Fruit fly (Drosophila melanogaster): ENCODE measurements around the gene Edg84A.
A peak's percentile ranks its signal among the peaks of the same experiment; 100 is the strongest.

The Edg84A gene

DNA sequence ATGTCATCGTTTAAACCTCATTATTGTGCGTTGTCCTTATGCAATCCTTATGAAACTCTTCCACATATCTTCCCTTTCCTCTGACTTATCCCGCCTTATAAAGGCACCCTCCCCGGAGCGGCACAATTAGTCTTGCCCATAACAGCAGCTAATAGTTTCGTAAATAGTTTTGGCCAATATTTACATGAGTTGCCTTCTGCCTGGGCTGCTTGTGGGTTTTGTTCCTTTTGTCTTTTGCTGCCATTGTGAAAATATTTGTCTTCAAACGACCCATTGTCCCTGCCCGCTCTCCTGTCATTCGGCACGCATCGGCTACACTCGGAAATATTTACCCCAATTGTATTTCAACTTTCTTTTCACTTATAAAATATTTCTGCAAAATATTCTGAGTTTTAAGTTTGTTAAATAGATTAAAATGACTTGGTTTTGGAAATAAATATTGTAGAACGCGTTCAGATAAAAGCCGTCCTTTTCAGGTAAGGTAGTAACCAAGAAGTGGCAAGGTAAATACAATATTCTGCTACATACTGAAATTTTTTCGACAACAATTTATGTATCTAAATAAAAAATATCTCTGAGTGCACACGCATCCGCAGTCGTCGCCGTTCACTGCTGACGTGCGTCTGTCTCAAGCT is 39.4 kb downstream of the Edg84A start (continued):
- peak; percentile 34 for TF ChIP-seq CG8359 (GFP tag; optimal IDR thresholded peaks at IDR 0.05; ENCODE audit: borderline replicate concordance)
- TF ChIP-seq Dek (tag; optimal IDR thresholded peaks at IDR 0.05) = no peak
- 0 out of 2 replicates have a peak, but pooled peaks have one; percentile 22 for TF ChIP-seq CG17328 (GFP tag; IDR thresholded peaks at IDR 0.05)
- TF ChIP-seq CG34376 (GFP tag; optimal IDR thresholded peaks at IDR 0.05) = no peak
- TF ChIP-seq HLH54F (GFP tag; optimal IDR thresholded peaks at IDR 0.05) = no peak
- no peak for TF ChIP-seq gce (GFP tag; IDR thresholded peaks at IDR 0.05)
- no peak for TF ChIP-seq CG13287 (GFP tag; IDR thresholded peaks at IDR 0.05; ENCODE audit: partially characterized antibody)
- TF ChIP-seq CG7987 (GFP tag; optimal IDR thresholded peaks at IDR 0.05) = no peak
- no peak for TF ChIP-seq CG14860 (GFP tag; IDR thresholded peaks at IDR 0.05; ENCODE audit: partially characterized antibody)
- no peak for TF ChIP-seq NFAT (GFP tag; IDR thresholded peaks at IDR 0.05)
- no peak for TF ChIP-seq CG18599 (GFP tag; optimal IDR thresholded peaks at IDR 0.05)
- no peak for TF ChIP-seq CG10543 (GFP tag; optimal IDR thresholded peaks at IDR 0.05)
- TF ChIP-seq Hr51 (GFP tag; optimal IDR thresholded peaks at IDR 0.05) = peak in 1 of 2 experiments; percentile 16
- no peak for TF ChIP-seq tgo (GFP tag; IDR thresholded peaks at IDR 0.05)
- TF ChIP-seq btn (GFP tag; optimal IDR thresholded peaks at IDR 0.05) = peak; percentile 14
- TF ChIP-seq Xrp1 (GFP tag; IDR thresholded peaks at IDR 0.05) = peak; percentile 62
- no peak for TF ChIP-seq CG7786 (GFP tag; optimal IDR thresholded peaks at IDR 0.05)
- TF ChIP-seq CG7963 (GFP tag; IDR thresholded peaks at IDR 0.05; ENCODE audit: partially characterized antibody) = no peak
- no peak for TF ChIP-seq dati (GFP tag; IDR thresholded peaks at IDR 0.05)
- TF ChIP-seq CG15601 (tag; optimal IDR thresholded peaks at IDR 0.05) = peak; percentile 25
- no peak for TF ChIP-seq nom (GFP tag; optimal IDR thresholded peaks at IDR 0.05)
- TF ChIP-seq CG12391 (tag; optimal IDR thresholded peaks at IDR 0.05) = peak; percentile 48
- peak; percentile 64 for TF ChIP-seq fd102C (GFP tag; optimal IDR thresholded peaks at IDR 0.05)
- TF ChIP-seq CG34422 (GFP tag; IDR thresholded peaks at IDR 0.05) = no peak
- no peak for TF ChIP-seq Ets97D (GFP tag; optimal IDR thresholded peaks at IDR 0.05)
- peak; percentile 70 for TF ChIP-seq CG9727 (GFP tag; optimal IDR thresholded peaks at IDR 0.05)
- no peak for TF ChIP-seq GATAe (GFP tag; conservative IDR thresholded peaks at IDR 0.05)
- TF ChIP-seq pfk (GFP tag; optimal IDR thresholded peaks at IDR 0.05) = no peak
- no peak for TF ChIP-seq Lhr (GFP tag; optimal IDR thresholded peaks at IDR 0.05)
- no peak for TF ChIP-seq CG3847 (GFP tag; IDR thresholded peaks at IDR 0.05)
- peak; percentile 73 for TF ChIP-seq gem (tag; optimal IDR thresholded peaks at IDR 0.05)
- no peak for TF ChIP-seq CG8765 (GFP tag; IDR thresholded peaks at IDR 0.05)
- no peak for TF ChIP-seq prd (optimal IDR thresholded peaks at IDR 0.05)
- peak; percentile 69; the same call in 2 of the 3 replicates for TF ChIP-seq prd (GFP tag; IDR thresholded peaks at IDR 0.05)
- TF ChIP-seq Doc2 (GFP tag; IDR thresholded peaks at IDR 0.05) = no peak
- TF ChIP-seq sc (optimal IDR thresholded peaks at IDR 0.05) = no peak
- no peak for TF ChIP-seq sc (GFP tag; optimal IDR thresholded peaks at IDR 0.05)
- no peak for TF ChIP-seq Dref (GFP tag; IDR thresholded peaks at IDR 0.05)
- TF ChIP-seq Blimp-1 (GFP tag; optimal IDR thresholded peaks at IDR 0.05) = peak; percentile 58
- no peak for TF ChIP-seq z (GFP tag; IDR thresholded peaks at IDR 0.05)
- TF ChIP-seq sens (GFP tag) = peak; percentile 94
- TF ChIP-seq D19B (GFP tag; optimal IDR thresholded peaks at IDR 0.05) = no peak
- no peak for TF ChIP-seq slbo (GFP tag; IDR thresholded peaks at IDR 0.05)
- no peak for TF ChIP-seq mirr (GFP tag; optimal IDR thresholded peaks at IDR 0.05)
- no peak for TF ChIP-seq Hr3 (GFP tag; optimal IDR thresholded peaks at IDR 0.05)
- peak; percentile 94 for TF ChIP-seq zen (tag; optimal IDR thresholded peaks at IDR 0.05)
- TF ChIP-seq CG5953 (GFP tag; IDR thresholded peaks at IDR 0.05) = no peak
- peak; percentile 25 for TF ChIP-seq Camta (GFP tag; optimal IDR thresholded peaks at IDR 0.05)
- TF ChIP-seq CG6272 (GFP tag; IDR thresholded peaks at IDR 0.05) = no peak
- no peak for TF ChIP-seq sr (GFP tag; IDR thresholded peaks at IDR 0.05)

Measured in whole organism, embryonic.